Worm (Caenorhabditis elegans) whole organism, early embryonic: ENCODE measurements around the gene T04B8.1.

ENCODE experiments used
- B0310.2 ChIP-seq: sonication (generic microtip); optimal IDR thresholded peaks from 2 replicates; lab custom pipeline; 2016; ENCODE audit warnings: mild to moderate bottlenecking, missing genetic modification characterization, missing compliant biosample characterization
- F13C5.2 ChIP-seq: sonication (generic microtip); optimal IDR thresholded peaks from 2 replicates; lab custom pipeline; 2017; ENCODE audit warnings: mild to moderate bottlenecking, missing genetic modification characterization, inconsistent platforms, missing compliant biosample characterization
- aly-1 ChIP-seq: sonication (generic microtip); optimal IDR thresholded peaks from 2 replicates; lab custom pipeline; 2016; ENCODE audit warnings: missing genetic modification characterization, missing compliant biosample characterization
- ama-1 ChIP-seq: fragments of 150-350 bp; optimal IDR thresholded peaks from 2 replicates; lab custom pipeline; 2014
- ceh-13 ChIP-seq: fragments of 200-800 bp; sonication (Bioruptor generic); optimal IDR thresholded peaks from 2 replicates; lab custom pipeline; 2018; ENCODE audit warnings: mild to moderate bottlenecking, missing genetic modification characterization, missing compliant biosample characterization
- ceh-36 ChIP-seq: sonication (generic microtip); optimal IDR thresholded peaks from 2 replicates; lab custom pipeline; 2016; ENCODE audit warnings: missing genetic modification characterization, inconsistent platforms, missing compliant biosample characterization
- ets-7 ChIP-seq: sonication (generic microtip); optimal IDR thresholded peaks from 2 replicates; lab custom pipeline; 2016; ENCODE audit warnings: missing genotype, missing genetic modification characterization, missing compliant biosample characterization
- flt-1 ChIP-seq: fragments of 200-800 bp; sonication (Bioruptor generic); IDR thresholded peaks from 2 replicates; pipeline ENCODE4 v1.3.6; 2022; ENCODE audit warnings: missing genetic modification characterization, missing compliant biosample characterization
- hmbx-1 ChIP-seq: sonication (generic microtip); optimal IDR thresholded peaks from 2 replicates; lab custom pipeline; 2016; ENCODE audit warnings: mild to moderate bottlenecking, missing genetic modification characterization, missing compliant biosample characterization
- hmg-4 ChIP-seq: fragments of 200-800 bp; sonication (Bioruptor generic); optimal IDR thresholded peaks from 2 replicates; lab custom pipeline; 2018; ENCODE audit warnings: mild to moderate bottlenecking, missing genetic modification characterization, missing compliant biosample characterization
- hnd-1 ChIP-seq: sonication (generic microtip); optimal IDR thresholded peaks from 2 replicates; lab custom pipeline; 2016; ENCODE audit warnings: missing genetic modification characterization, missing compliant biosample characterization
- pes-1 ChIP-seq: fragments of 200-800 bp; sonication (Bioruptor generic); IDR thresholded peaks from 2 replicates; pipeline ENCODE4 v1.3.6; 2022; ENCODE audit warnings: missing genetic modification reagents, missing genetic modification characterization, missing compliant biosample characterization
- scrt-1 ChIP-seq: fragments of 200-800 bp; sonication (Bioruptor generic); IDR thresholded peaks from 2 replicates; pipeline ENCODE4 v1.3.6; 2022; ENCODE audit warnings: missing genetic modification characterization, missing compliant biosample characterization
- sea-1 ChIP-seq: fragments of 200-800 bp; sonication (Bioruptor generic); conservative IDR thresholded peaks from 2 replicates; pipeline ENCODE4 v1.3.6; 2022; ENCODE audit warnings: missing genetic modification characterization, missing compliant biosample characterization
- tbx-11 ChIP-seq: fragments of 200-800 bp; sonication (Bioruptor generic); IDR thresholded peaks from 2 replicates; pipeline ENCODE4 v1.3.6; 2022; ENCODE audit warnings: missing genetic modification characterization, missing compliant biosample characterization
- tbx-37 ChIP-seq: fragments of 200-800 bp; sonication (Bioruptor generic); conservative IDR thresholded peaks from 2 replicates; pipeline ENCODE4 v1.3.6; 2022; ENCODE audit warnings: missing genetic modification reagents, missing genetic modification characterization, missing compliant biosample characterization
- tra-4 ChIP-seq: sonication (generic microtip); optimal IDR thresholded peaks from 2 replicates; lab custom pipeline; 2017; ENCODE audit warnings: missing genetic modification characterization, missing compliant biosample characterization

Gene T04B8.1

DNA sequence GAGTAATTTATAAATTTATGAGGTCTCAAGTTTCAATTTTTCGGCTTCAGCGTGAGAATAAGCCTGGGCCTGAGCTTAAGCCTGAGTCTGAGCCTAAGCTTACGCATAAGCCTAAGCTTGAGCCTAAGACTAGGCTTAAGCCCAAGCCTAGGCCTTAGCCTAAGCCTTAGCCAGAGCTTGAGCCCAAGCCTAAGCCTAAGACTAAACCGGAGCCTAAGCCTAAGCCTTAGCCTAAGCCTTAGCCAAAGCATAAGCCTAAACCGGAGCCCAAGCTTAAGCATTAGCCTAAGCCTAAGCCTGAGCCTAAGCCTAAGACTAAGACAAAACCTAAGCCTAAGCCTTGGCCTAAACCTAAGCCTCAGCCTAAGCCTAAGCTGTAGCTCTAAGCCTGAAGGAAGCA, 9.6 kb downstream of the T04B8.1 start:
- no peak for TF ChIP-seq ama-1 (lab: Kevin White, UChicago)
- 0 out of 2 replicates have a peak, but pooled peaks have one; percentile 26 for TF ChIP-seq scrt-1
- TF ChIP-seq ceh-13, result no peak
- TF ChIP-seq B0310.2, result no peak
- no peak for TF ChIP-seq flt-1 (GFP tag; lab: Robert Waterston, UW)
- TF ChIP-seq tra-4 (tag; lab: Kevin White, UChicago), result no peak
- no peak for TF ChIP-seq hnd-1 (tag; lab: Kevin White, UChicago)
- TF ChIP-seq tbx-11 (GFP tag; lab: Robert Waterston, UW), result no peak
- TF ChIP-seq F13C5.2, result no peak
- no peak for TF ChIP-seq pes-1 (GFP tag; lab: Robert Waterston, UW)
- no peak for TF ChIP-seq sea-1 (GFP tag; lab: Robert Waterston, UW)
- TF ChIP-seq hmg-4 (GFP tag; lab: Kevin White, UChicago), result no peak
- peak; percentile 73 for TF ChIP-seq ceh-36 (tag; lab: Kevin White, UChicago)
- no peak for TF ChIP-seq ets-7 (tag; lab: Kevin White, UChicago)
- no peak for TF ChIP-seq aly-1

DNA sequence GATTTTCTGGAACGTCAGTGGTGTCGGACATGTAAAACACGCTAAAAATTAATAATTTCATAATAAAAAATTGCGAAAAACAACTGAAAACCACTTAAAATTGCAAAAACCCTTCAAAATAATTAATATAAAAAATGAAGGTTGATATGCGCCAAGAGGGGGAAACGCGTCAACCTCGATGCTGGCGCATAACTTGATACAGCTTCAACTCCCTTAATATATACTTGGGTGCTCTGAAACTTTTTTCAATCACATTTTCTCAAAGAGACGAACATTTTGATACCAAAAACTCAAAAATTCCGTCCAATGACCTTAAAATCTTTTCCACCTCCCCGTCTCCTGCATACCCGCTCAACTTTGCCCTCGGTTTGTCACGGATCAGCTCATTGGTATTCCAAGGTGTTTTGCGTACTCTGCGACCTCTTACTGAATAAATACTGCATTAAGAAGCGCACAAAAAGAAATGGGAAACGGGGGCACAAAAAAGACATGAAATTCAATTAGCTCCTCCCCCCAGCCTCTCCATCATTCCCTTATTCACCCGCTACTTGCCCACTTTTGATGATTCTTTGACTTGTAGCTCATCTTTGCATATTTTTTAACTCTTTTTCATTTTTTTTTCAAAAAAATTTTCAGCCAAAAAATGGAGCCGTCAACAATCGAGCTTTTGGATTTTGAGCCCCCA, 16.4 kb downstream of the T04B8.1 start, which contains the start of the genes K07E8.7 and frpr-14:
Gene K07E8.7 (minus strand): TSS at position 47 of the 685 bp plus-strand sequence.
Gene frpr-14 (plus strand): TSS at position 635 of the 685 bp plus-strand sequence.
- TF ChIP-seq flt-1 (GFP tag; lab: Robert Waterston, UW) (no peak), F13C5.2 (peak; percentile 34), ets-7 (tag; lab: Kevin White, UChicago) (no peak), B0310.2 (no peak), ceh-13 (no peak)

DNA sequence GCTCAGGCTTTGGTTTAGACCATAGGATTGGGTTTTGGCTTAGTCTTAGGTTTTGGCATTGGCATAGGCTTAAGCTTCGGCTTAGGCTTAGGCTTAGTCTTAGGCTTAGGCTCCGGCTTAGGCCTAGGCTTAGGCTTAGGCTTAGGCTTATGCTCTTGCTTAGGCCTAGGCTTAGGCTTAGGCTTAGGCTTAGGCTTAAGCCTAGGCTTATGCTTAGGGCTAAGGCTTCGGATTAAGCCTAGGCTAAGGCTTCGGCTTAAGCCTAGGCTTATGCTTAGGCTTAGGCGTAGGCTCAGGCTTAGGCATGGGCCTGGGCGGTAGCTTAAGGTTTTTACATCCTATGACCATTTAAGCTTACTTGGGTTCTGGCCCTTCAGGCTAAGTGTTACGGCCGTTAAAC, 17.2 kb downstream of the T04B8.1 start:
- TF ChIP-seq tbx-37 (GFP tag; lab: Robert Waterston, UW) (no peak), B0310.2 (no peak), ceh-36 (tag; lab: Kevin White, UChicago) (peak; percentile 91)

DNA sequence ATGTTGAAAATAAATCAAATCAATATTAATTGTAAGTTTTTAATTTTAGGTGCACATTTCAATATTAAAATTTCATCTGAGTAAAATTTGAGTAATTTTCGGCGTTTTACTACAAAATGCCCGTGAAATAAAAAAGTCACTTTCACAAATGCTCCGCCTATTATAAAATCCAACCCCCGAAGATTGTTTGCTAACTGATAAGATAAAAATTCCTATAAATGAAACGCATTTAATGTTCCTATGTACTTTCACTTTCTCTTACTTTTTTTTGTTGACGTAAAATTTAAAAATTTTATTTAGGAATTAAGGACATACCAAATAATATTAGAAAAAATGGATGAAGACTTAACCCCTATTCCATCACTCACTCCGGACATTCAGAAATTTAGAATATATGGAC, 24.3 kb downstream of the T04B8.1 start, which contains the start of gene sdz-24:
Gene sdz-24 (plus strand): TSS at position 301 of the 400 bp plus-strand sequence.
- TF ChIP-seq ets-7 (tag; lab: Kevin White, UChicago), result no peak

DNA sequence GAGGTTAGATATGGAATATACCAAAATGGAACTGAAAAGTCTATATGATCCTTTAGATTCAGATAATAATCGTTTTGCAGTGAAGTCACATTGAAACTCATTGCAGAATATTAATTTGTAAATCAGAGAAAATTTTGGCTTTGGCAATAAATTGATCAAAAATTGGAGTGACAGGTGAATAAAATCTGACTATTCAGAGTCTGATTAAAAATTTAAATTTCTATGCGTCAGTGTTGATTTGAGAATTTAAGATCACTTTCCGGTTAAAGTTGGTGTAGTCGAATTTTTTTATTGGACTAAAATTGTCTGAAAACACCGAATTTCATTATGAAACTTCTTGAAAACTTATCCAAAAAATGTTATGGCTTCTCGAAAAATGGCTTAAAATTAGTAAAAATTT, 27.6 kb downstream of the T04B8.1 start, which contains the start of gene sri-45:
Gene sri-45 (minus strand): TSS at position 101 of the 400 bp plus-strand sequence.
- TF ChIP-seq ets-7 (tag; lab: Kevin White, UChicago), result no peak
- no peak for TF ChIP-seq ama-1 (lab: Kevin White, UChicago)

DNA sequence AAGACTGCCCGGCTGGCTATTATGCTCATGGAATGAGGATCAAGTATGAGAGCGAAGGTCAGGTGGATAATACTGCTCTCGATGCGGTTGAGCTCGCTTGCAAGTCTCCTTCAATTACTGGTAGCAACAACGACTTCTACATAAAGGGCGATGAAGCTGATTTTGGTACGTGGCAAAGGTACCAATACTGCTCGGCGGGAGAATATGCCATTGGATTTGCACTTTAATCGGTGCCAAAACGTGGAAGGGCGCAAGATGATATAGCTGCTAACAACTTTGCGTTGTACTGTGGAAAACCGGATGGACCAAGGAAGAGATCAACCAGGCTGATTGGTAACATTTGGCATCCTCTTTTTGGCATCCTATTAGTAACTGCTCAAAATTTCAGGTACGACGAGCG, 33.8 kb downstream of the T04B8.1 start:
- TF ChIP-seq ama-1 (lab: Kevin White, UChicago) (no peak), hmg-4 (GFP tag; lab: Kevin White, UChicago) (no peak), ceh-36 (tag; lab: Kevin White, UChicago) (no peak), ceh-13 (no peak), hnd-1 (tag; lab: Kevin White, UChicago) (no peak), scrt-1 (no peak), B0310.2 (no peak), aly-1 (no peak), tbx-37 (GFP tag; lab: Robert Waterston, UW) (no peak), tra-4 (tag; lab: Kevin White, UChicago) (no peak), pes-1 (GFP tag; lab: Robert Waterston, UW) (no peak), F13C5.2 (no peak), flt-1 (GFP tag; lab: Robert Waterston, UW) (no peak)

DNA sequence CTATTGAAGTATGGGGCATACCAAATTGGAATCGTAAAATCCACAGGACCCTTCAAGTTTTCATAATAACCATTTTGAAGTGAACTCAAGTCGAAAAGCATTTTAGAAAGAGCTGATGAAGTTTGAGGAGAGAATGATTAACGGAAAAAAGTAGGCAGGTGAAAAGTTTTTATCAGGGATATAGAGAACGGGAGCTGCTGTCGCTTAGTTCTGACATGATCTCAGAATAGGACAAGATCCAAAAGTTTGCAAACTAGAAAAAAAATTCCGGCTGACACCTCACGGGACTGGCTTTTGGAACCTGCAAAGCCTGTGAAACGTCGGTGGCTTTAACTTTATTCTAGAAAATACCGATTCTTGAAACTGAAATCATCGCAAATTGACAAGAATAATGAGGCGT, 36.9 kb downstream of the T04B8.1 start, which contains the start of gene sri-46:
Gene sri-46 (minus strand): TSS at position 101 of the 400 bp plus-strand sequence.
- TF ChIP-seq F13C5.2, result no peak
- no peak for TF ChIP-seq ets-7 (tag; lab: Kevin White, UChicago)
- no peak for TF ChIP-seq ceh-13
- TF ChIP-seq hmg-4 (GFP tag; lab: Kevin White, UChicago), result no peak
- TF ChIP-seq ceh-36 (tag; lab: Kevin White, UChicago), result no peak
- TF ChIP-seq tra-4 (tag; lab: Kevin White, UChicago), result no peak
- TF ChIP-seq aly-1, result no peak
- no peak for TF ChIP-seq flt-1 (GFP tag; lab: Robert Waterston, UW)
- no peak for TF ChIP-seq sea-1 (GFP tag; lab: Robert Waterston, UW)
- TF ChIP-seq tbx-37 (GFP tag; lab: Robert Waterston, UW), result no peak

DNA sequence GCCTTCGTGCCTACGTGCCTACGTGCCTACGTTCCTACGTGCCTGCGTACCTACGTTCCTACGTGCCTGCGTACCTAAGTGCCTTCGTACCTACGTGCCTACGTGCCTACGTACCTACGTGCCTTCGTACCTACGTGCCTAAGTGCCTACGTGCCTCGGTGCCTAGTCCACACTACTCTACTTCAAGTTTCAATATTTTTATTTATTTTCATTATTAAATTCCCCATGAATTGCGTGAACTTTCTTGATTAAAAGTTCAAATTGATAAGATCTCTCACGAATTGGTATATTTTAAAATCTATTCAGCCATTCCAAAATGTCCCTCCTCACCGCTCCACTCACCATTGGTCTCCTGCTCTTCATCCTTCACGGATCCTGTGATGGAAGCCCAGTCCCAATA, 40.0 kb downstream of the T04B8.1 start, which contains the start of gene Y39F10C.3:
Gene Y39F10C.3 (plus strand): TSS at position 301 of the 400 bp plus-strand sequence.
- TF ChIP-seq flt-1 (GFP tag; lab: Robert Waterston, UW), result no peak
- no peak for TF ChIP-seq sea-1 (GFP tag; lab: Robert Waterston, UW)
- TF ChIP-seq tbx-11 (GFP tag; lab: Robert Waterston, UW), result no peak
- no peak for TF ChIP-seq tra-4 (tag; lab: Kevin White, UChicago)
- TF ChIP-seq hnd-1 (tag; lab: Kevin White, UChicago), result no peak
- no peak for TF ChIP-seq B0310.2
- TF ChIP-seq ets-7 (tag; lab: Kevin White, UChicago), result no peak
- TF ChIP-seq ceh-13, result no peak
- TF ChIP-seq aly-1, result no peak
- TF ChIP-seq hmbx-1 (tag; lab: Kevin White, UChicago), result no peak
- TF ChIP-seq pes-1 (GFP tag; lab: Robert Waterston, UW), result no peak
- no peak for TF ChIP-seq scrt-1
- TF ChIP-seq ceh-36 (tag; lab: Kevin White, UChicago), result no peak
- TF ChIP-seq ama-1 (lab: Kevin White, UChicago), result no peak
- TF ChIP-seq F13C5.2, result no peak
- TF ChIP-seq hmg-4 (GFP tag; lab: Kevin White, UChicago), result no peak
- TF ChIP-seq tbx-37 (GFP tag; lab: Robert Waterston, UW), result no peak
